Fruit fly (Drosophila melanogaster) whole organism, wandering third instar larva: Measurements from ENCODE around the gene Megf8.

Experiments used
- CG9705 ChIP-seq: fragments of 200-800 bp; sonication (Bioruptor generic); optimal IDR thresholded peaks from 2 replicates; lab custom pipeline; 2018; ENCODE audit warnings: missing biosample characterization, mild to moderate bottlenecking, missing genetic modification characterization
- CrebA ChIP-seq: fragments of 200-800 bp; sonication (Bioruptor generic); optimal IDR thresholded peaks from 2 replicates; lab custom pipeline; 2016; ENCODE audit warnings: missing biosample characterization, mild to moderate bottlenecking, missing genetic modification characterization, borderline replicate concordance
- br ChIP-seq: fragments of 200-800 bp; sonication (Bioruptor generic); optimal IDR thresholded peaks from 2 replicates; lab custom pipeline; 2016; ENCODE audit warnings: missing biosample characterization, missing genetic modification characterization
- usp ChIP-seq: fragments of >200 bp; optimal IDR thresholded peaks from 2 replicates; lab custom pipeline; 2017; ENCODE audit warnings: missing biosample characterization, missing genetic modification characterization

DNA sequence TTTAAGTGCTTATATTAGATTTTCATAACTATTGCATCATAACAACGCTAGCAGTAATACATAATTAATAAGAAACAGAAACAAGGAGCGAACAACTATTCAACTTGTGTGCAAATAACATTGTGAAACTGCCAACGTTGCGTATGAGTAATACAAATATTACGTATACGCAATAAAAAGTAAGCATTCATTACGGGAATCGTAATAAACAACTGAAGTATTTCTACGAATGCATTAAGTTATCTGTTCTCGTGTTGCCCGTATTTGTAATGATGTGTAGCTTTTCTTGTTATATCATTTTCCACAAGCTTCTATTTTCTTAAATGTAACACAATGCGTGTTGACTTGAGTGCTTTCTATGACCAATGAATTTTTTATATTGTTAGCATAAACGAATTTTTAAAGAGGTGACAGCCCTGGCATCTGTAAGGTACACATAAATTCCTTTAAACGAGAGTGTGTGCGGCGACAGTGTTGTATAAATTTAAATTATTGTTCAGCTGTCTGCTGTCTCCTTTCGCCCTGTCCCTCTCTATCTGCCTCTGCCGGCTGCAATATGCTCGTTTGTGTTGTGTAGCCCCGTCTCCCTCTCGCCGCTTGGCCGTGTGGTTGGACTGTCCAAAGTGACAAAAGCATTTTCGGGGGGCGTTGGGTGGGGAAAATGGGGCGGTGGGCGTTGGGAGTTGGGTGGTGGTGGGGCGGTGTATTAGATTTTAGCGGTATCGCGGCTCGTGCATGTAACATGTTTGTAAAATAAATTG, 56.5 kb downstream of the Megf8 start:
- no peak for TF ChIP-seq CG9705 (GFP tag; lab: Kevin White, UChicago)
- no peak for TF ChIP-seq br (GFP tag; lab: Kevin White, UChicago)
- no peak for TF ChIP-seq CrebA (GFP tag; lab: Kevin White, UChicago)
- TF ChIP-seq usp (GFP tag; lab: Kevin White, UChicago): no peak
